Worm (Caenorhabditis elegans) whole organism, young adult: Measurements from ENCODE around the gene B0252.8.

ENCODE experiments used
- C06A6.2 ChIP-seq: fragments of 200-800 bp; sonication (Bioruptor generic); conservative IDR thresholded peaks from 2 replicates; pipeline ENCODE4 v1.3.6; 2022; ENCODE audit warnings: missing genetic modification characterization, missing compliant biosample characterization
- F22D6.2 ChIP-seq: sonication (generic microtip); optimal IDR thresholded peaks from 2 replicates; lab custom pipeline; 2016; ENCODE audit warnings: mild to moderate bottlenecking, missing genetic modification characterization, missing compliant biosample characterization
- F37B4.10 ChIP-seq: fragments of 200-800 bp; sonication (Bioruptor generic); IDR thresholded peaks from 2 replicates; pipeline ENCODE4 v1.3.6; 2022; ENCODE audit warnings: missing genetic modification characterization, missing compliant biosample characterization
- F49E8.2 ChIP-seq: sonication (generic microtip); optimal IDR thresholded peaks from 3 replicates; lab custom pipeline; 2017; ENCODE audit warnings: missing genetic modification characterization, mild to moderate bottlenecking, missing compliant biosample characterization, antibody characterized with exemption, moderate library complexity; ENCODE audit not compliant: insufficient read depth
- K12H6.12 ChIP-seq: fragments of 200-800 bp; sonication (Bioruptor generic); optimal IDR thresholded peaks from 2 replicates; lab custom pipeline; 2018; ENCODE audit warnings: mild to moderate bottlenecking, missing genetic modification characterization, missing compliant biosample characterization
- Y53G8AR.9 ChIP-seq: fragments of 200-800 bp; sonication (Bioruptor generic); conservative IDR thresholded peaks from 2 replicates; pipeline ENCODE4 v1.3.6; 2022; ENCODE audit warnings: missing genetic modification reagents, missing genetic modification characterization, missing compliant biosample characterization
- Y56A3A.18 ChIP-seq: fragments of 200-800 bp; sonication (Bioruptor generic); IDR thresholded peaks from 2 replicates; pipeline ENCODE4 v1.3.6; 2022; ENCODE audit warnings: missing genetic modification reagents, missing genetic modification characterization, missing compliant biosample characterization
- ama-1 ChIP-seq, 3 experiments: fragments of 150-350 bp in 1 of 3; sonication (generic microtip) in 2 of 3; optimal IDR thresholded peaks; 2 replicates each; lab custom pipeline; 2014 to 2018; ENCODE audit warnings: missing biosample characterization in 2 of 3, missing genetic modification characterization in 2 of 3, missing genetic modification reagents in 2 of 3
- athp-1 ChIP-seq: sonication (generic microtip); optimal IDR thresholded peaks from 2 replicates; lab custom pipeline; 2017; ENCODE audit warnings: mild to moderate bottlenecking, missing genetic modification characterization, missing compliant biosample characterization
- cebp-2 ChIP-seq: fragments of 200-800 bp; sonication (Bioruptor generic); IDR thresholded peaks from 2 replicates; pipeline ENCODE4 v1.3.6; 2022; ENCODE audit warnings: missing genetic modification characterization, missing compliant biosample characterization
- ceh-27 ChIP-seq: fragments of 200-800 bp; sonication (Bioruptor generic); optimal IDR thresholded peaks from 2 replicates; lab custom pipeline; 2018; ENCODE audit warnings: mild to moderate bottlenecking, missing genetic modification characterization, moderate library complexity, missing compliant biosample characterization
- ceh-40 ChIP-seq: fragments of 200-800 bp; sonication (Bioruptor generic); IDR thresholded peaks from 2 replicates; pipeline ENCODE4 v1.3.6; 2022; ENCODE audit warnings: missing genetic modification characterization, missing compliant biosample characterization
- chd-7 ChIP-seq: sonication (generic microtip); optimal IDR thresholded peaks from 2 replicates; lab custom pipeline; 2016; ENCODE audit warnings: mild to moderate bottlenecking, missing genetic modification characterization, moderate library complexity, missing compliant biosample characterization
- dpl-1 ChIP-seq: fragments of 150-350 bp; optimal IDR thresholded peaks from 2 replicates; lab custom pipeline; 2014; ENCODE audit warnings: missing biosample characterization, missing genetic modification reagents, missing genetic modification characterization
- efl-1 ChIP-seq: fragments of 150-350 bp; optimal IDR thresholded peaks from 2 replicates; lab custom pipeline; 2014; ENCODE audit warnings: missing biosample characterization, missing genetic modification reagents, missing genetic modification characterization
- egl-44 ChIP-seq: fragments of 200-800 bp; sonication (Bioruptor generic); IDR thresholded peaks from 2 replicates; pipeline ENCODE4 v1.3.6; 2022; ENCODE audit warnings: missing genetic modification reagents, missing genetic modification characterization, missing compliant biosample characterization
- ekl-4 ChIP-seq: fragments of 200-800 bp; sonication (Bioruptor generic); IDR thresholded peaks from 2 replicates; pipeline ENCODE4 v1.3.6; 2022; ENCODE audit warnings: missing genetic modification reagents, missing genetic modification characterization, missing compliant biosample characterization
- hmg-1.2 ChIP-seq: fragments of 200-800 bp; sonication (Bioruptor generic); IDR thresholded peaks from 2 replicates; pipeline ENCODE4 v1.3.6; 2022; ENCODE audit warnings: missing genetic modification reagents, missing genetic modification characterization, missing compliant biosample characterization
- hmg-20 ChIP-seq: fragments of 200-800 bp; sonication (Bioruptor generic); IDR thresholded peaks from 2 replicates; pipeline ENCODE4 v1.3.6; 2022; ENCODE audit warnings: missing genetic modification reagents, missing genetic modification characterization, missing compliant biosample characterization
- hrde-1 ChIP-seq: sonication (generic microtip); optimal IDR thresholded peaks from 2 replicates; lab custom pipeline; 2016; ENCODE audit warnings: missing genetic modification characterization, mild to moderate bottlenecking, missing compliant biosample characterization, moderate library complexity, missing genotype, missing genetic modification reagents, borderline replicate concordance
- lag-1 ChIP-seq: fragments of 200-800 bp; sonication (Bioruptor generic); IDR thresholded peaks from 2 replicates; pipeline ENCODE4 v1.3.6; 2022; ENCODE audit warnings: missing genetic modification reagents, missing genetic modification characterization, missing compliant biosample characterization
- lin-26 ChIP-seq: fragments of 200-800 bp; sonication (Bioruptor generic); IDR thresholded peaks from 2 replicates; pipeline ENCODE4 v1.3.6; 2022; ENCODE audit warnings: missing genetic modification reagents, missing genetic modification characterization, missing compliant biosample characterization
- lin-35 ChIP-seq, 3 experiments: fragments of 150-350 bp in 2 of 3; sonication (generic microtip) in 1 of 3; optimal IDR thresholded peaks; 2 replicates each; lab custom pipeline; 2014 to 2018; ENCODE audit warnings: missing biosample characterization in 3 of 3, missing genetic modification characterization in 3 of 3, missing genetic modification reagents in 3 of 3
- lin-40 ChIP-seq: sonication (generic microtip); optimal IDR thresholded peaks from 2 replicates; lab custom pipeline; 2016; ENCODE audit warnings: missing genetic modification characterization, mild to moderate bottlenecking, missing compliant biosample characterization, missing genotype, missing genetic modification reagents
- lin-54 ChIP-seq: fragments of 200-800 bp; sonication (Bioruptor generic); optimal IDR thresholded peaks from 2 replicates; lab custom pipeline; 2018; ENCODE audit warnings: mild to moderate bottlenecking, missing genetic modification characterization, missing compliant biosample characterization
- madf-10 ChIP-seq: sonication (generic microtip); optimal IDR thresholded peaks from 2 replicates; lab custom pipeline; 2016; ENCODE audit warnings: mild to moderate bottlenecking, missing genetic modification characterization, missing compliant biosample characterization
- madf-6 ChIP-seq: fragments of 200-800 bp; sonication (Bioruptor generic); IDR thresholded peaks from 2 replicates; pipeline ENCODE4 v1.3.6; 2022; ENCODE audit warnings: missing genetic modification reagents, missing genetic modification characterization, missing compliant biosample characterization
- mcd-1 ChIP-seq: fragments of 200-800 bp; sonication (Bioruptor generic); IDR thresholded peaks from 2 replicates; pipeline ENCODE4 v1.3.6; 2022; ENCODE audit warnings: missing genetic modification reagents, missing genetic modification characterization, missing compliant biosample characterization
- mel-28 ChIP-seq: sonication (generic microtip); optimal IDR thresholded peaks from 2 replicates; lab custom pipeline; 2016; ENCODE audit warnings: borderline replicate concordance, mild to moderate bottlenecking, missing genetic modification characterization, missing compliant biosample characterization
- mxl-1 ChIP-seq: sonication (generic microtip); optimal IDR thresholded peaks from 2 replicates; lab custom pipeline; 2016; ENCODE audit warnings: missing genetic modification characterization, missing compliant biosample characterization
- nhr-27 ChIP-seq: fragments of 200-800 bp; sonication (Bioruptor generic); optimal IDR thresholded peaks from 2 replicates; lab custom pipeline; 2018; ENCODE audit warnings: mild to moderate bottlenecking, missing genetic modification characterization, moderate library complexity, missing compliant biosample characterization
- nhr-90 ChIP-seq: sonication (generic microtip); optimal IDR thresholded peaks from 2 replicates; lab custom pipeline; 2016; ENCODE audit warnings: missing genotype, mild to moderate bottlenecking, missing genetic modification characterization, missing compliant biosample characterization
- pha-4 ChIP-seq: fragments of 150-350 bp; sonication (generic microtip); optimal IDR thresholded peaks from 2 replicates; lab custom pipeline; 2014; ENCODE audit warnings: missing biosample characterization, missing genetic modification reagents, missing genetic modification characterization
- rec-8 ChIP-seq, 2 experiments: sonication (generic microtip); optimal IDR thresholded peaks; 2 replicates each; lab custom pipeline; 2016; ENCODE audit warnings: mild to moderate bottlenecking in 2 of 2, missing genetic modification characterization in 2 of 2, missing genetic modification reagents in 2 of 2, missing genotype in 2 of 2, missing biosample characterization in 1 of 2, missing compliant biosample characterization in 1 of 2, moderate library complexity in 1 of 2
- repo-1 ChIP-seq: sonication (generic microtip); optimal IDR thresholded peaks from 2 replicates; lab custom pipeline; 2017; ENCODE audit warnings: mild to moderate bottlenecking, missing genetic modification characterization, missing compliant biosample characterization
- sea-2 ChIP-seq: fragments of 200-800 bp; sonication (Bioruptor generic); IDR thresholded peaks from 2 replicates; pipeline ENCODE4 v1.3.6; 2022; ENCODE audit warnings: missing genetic modification characterization, missing compliant biosample characterization
- snpc-1.1 ChIP-seq: sonication (generic microtip); optimal IDR thresholded peaks from 2 replicates; lab custom pipeline; 2017; ENCODE audit warnings: missing genetic modification characterization, mild to moderate bottlenecking, missing compliant biosample characterization, antibody characterized with exemption, moderate library complexity, missing genotype, missing genetic modification reagents; ENCODE audit not compliant: insufficient read depth
- snpc-1.3 ChIP-seq: sonication (generic microtip); optimal IDR thresholded peaks from 2 replicates; lab custom pipeline; 2017; ENCODE audit warnings: missing genetic modification characterization, mild to moderate bottlenecking, missing compliant biosample characterization, antibody characterized with exemption, moderate library complexity, missing genotype, missing genetic modification reagents; ENCODE audit not compliant: insufficient read depth
- somi-1 ChIP-seq: fragments of 200-800 bp; sonication (Bioruptor generic); optimal IDR thresholded peaks from 2 replicates; lab custom pipeline; 2018; ENCODE audit warnings: mild to moderate bottlenecking, missing genetic modification characterization, missing compliant biosample characterization
- tbx-9 ChIP-seq: sonication (generic microtip); optimal IDR thresholded peaks from 2 replicates; lab custom pipeline; 2016; ENCODE audit warnings: borderline replicate concordance, missing genetic modification characterization, inconsistent platforms, missing compliant biosample characterization
- tlf-1 ChIP-seq: fragments of 200-800 bp; sonication (Bioruptor generic); optimal IDR thresholded peaks from 2 replicates; lab custom pipeline; 2018; ENCODE audit warnings: mild to moderate bottlenecking, missing genetic modification characterization, missing compliant biosample characterization
- unc-62 ChIP-seq: fragments of 150-350 bp; optimal IDR thresholded peaks from 2 replicates; lab custom pipeline; 2014; ENCODE audit warnings: missing biosample characterization, missing genetic modification reagents, missing genetic modification characterization
- zfh-2 ChIP-seq: fragments of 200-800 bp; sonication (Bioruptor generic); conservative IDR thresholded peaks from 2 replicates; pipeline ENCODE4 v1.3.6; 2022; ENCODE audit warnings: missing genetic modification reagents, missing genetic modification characterization, missing compliant biosample characterization
- ztf-18 ChIP-seq: sonication (generic microtip); optimal IDR thresholded peaks from 2 replicates; lab custom pipeline; 2016; ENCODE audit warnings: missing genotype, mild to moderate bottlenecking, missing genetic modification characterization, missing compliant biosample characterization
- ztf-22 ChIP-seq: fragments of 200-800 bp; sonication (Bioruptor generic); optimal IDR thresholded peaks from 2 replicates; lab custom pipeline; 2018; ENCODE audit warnings: mild to moderate bottlenecking, missing genetic modification characterization, moderate library complexity, missing compliant biosample characterization
- ztf-25 ChIP-seq: fragments of 200-800 bp; sonication (Bioruptor generic); IDR thresholded peaks from 2 replicates; pipeline ENCODE4 v1.3.6; 2022; ENCODE audit warnings: missing genetic modification reagents, missing genetic modification characterization, missing compliant biosample characterization
- ztf-3 ChIP-seq: fragments of 200-800 bp; sonication (Bioruptor generic); optimal IDR thresholded peaks from 2 replicates; lab custom pipeline; 2018; ENCODE audit warnings: mild to moderate bottlenecking, missing genetic modification characterization, missing compliant biosample characterization

Gene B0252.8

DNA sequence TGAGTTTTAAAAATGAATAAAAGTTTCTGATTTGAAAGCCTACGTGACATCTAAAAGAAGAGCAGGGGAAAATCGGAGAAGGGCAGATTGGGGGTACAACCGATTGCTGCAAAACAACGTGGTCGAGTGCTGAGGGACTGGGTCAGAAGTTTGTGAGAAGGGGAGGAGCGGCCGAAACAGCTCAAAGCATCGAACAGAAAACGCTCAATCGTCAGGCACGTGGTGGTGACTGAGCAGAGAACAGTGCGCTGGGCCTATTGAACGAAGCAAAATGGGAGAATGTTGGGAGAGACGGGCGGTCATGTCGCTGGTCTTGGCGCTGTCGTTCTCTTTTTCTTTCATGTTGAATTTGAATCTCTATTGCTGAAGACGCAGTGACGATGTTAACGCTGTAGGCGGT is 24.8 kb upstream of the B0252.8 start:
- TF ChIP-seq pha-4 (no peak), dpl-1 (GFP tag; lab: Kevin White, UChicago) (no peak), F22D6.2 (tag; lab: Kevin White, UChicago) (peak; percentile 9), hrde-1 (tag; lab: Kevin White, UChicago) (peak; percentile 6), tlf-1 (peak; percentile 46), somi-1 (GFP tag; lab: Kevin White, UChicago) (peak; percentile 30), ceh-27 (GFP tag; lab: Kevin White, UChicago) (no peak), F49E8.2 (tag; lab: Kevin White, UChicago) (no peak), ama-1 (optimal IDR thresholded peaks at IDR 0.05; lab: Kevin White, UChicago) (peak; percentile 66), ama-1 (GFP tag; optimal IDR thresholded peaks at IDR 0.05; lab: Kevin White, UChicago) (no peak), ztf-3 (GFP tag; lab: Kevin White, UChicago) (peak; percentile 52), efl-1 (GFP tag; lab: Kevin White, UChicago) (no peak), tbx-9 (tag; lab: Kevin White, UChicago) (no peak), F37B4.10 (GFP tag; lab: Robert Waterston, UW) (0 out of 2 replicates have a peak, but pooled peaks have one; percentile 78), nhr-27 (tag; lab: Kevin White, UChicago) (no peak), nhr-90 (tag; lab: Kevin White, UChicago) (peak; percentile 63), K12H6.12 (tag; lab: Kevin White, UChicago) (peak; percentile 84), mcd-1 (GFP tag; lab: Robert Waterston, UW) (peak; percentile 35; the same call in 1 of the 2 replicates), lin-40 (tag; lab: Kevin White, UChicago) (no peak), ztf-18 (peak; percentile 9), hmg-20 (GFP tag; lab: Robert Waterston, UW) (0 out of 2 replicates have a peak, but pooled peaks have one; percentile 15), lin-26 (GFP tag; lab: Robert Waterston, UW) (peak; percentile 71), madf-10 (tag; lab: Kevin White, UChicago) (peak; percentile 39), ekl-4 (GFP tag; lab: Robert Waterston, UW) (no peak), snpc-1.3 (tag; lab: Kevin White, UChicago) (no peak), sea-2 (GFP tag; lab: Robert Waterston, UW) (no peak), chd-7 (tag; lab: Kevin White, UChicago) (peak; percentile 68), repo-1 (tag; lab: Kevin White, UChicago) (peak; percentile 5), zfh-2 (GFP tag; lab: Robert Waterston, UW) (peak; percentile 91), cebp-2 (GFP tag; lab: Robert Waterston, UW) (no peak), snpc-1.1 (tag; lab: Kevin White, UChicago) (no peak), unc-62 (GFP tag; lab: Kevin White, UChicago) (no peak), lin-35 (GFP tag; optimal IDR thresholded peaks at IDR 0.05; lab: Kevin White, UChicago) (peak in 1 of 3 experiments; percentile 49), madf-6 (GFP tag; lab: Robert Waterston, UW) (0 out of 2 replicates have a peak, but pooled peaks have one; percentile 39), ztf-25 (GFP tag; lab: Robert Waterston, UW) (no peak), C06A6.2 (GFP tag; lab: Robert Waterston, UW) (peak; percentile 48), athp-1 (tag; lab: Kevin White, UChicago) (peak; percentile 13), mel-28 (tag; lab: Kevin White, UChicago) (no peak), Y53G8AR.9 (peak; percentile 63; the same call in 1 of the 2 replicates), hmg-1.2 (GFP tag; lab: Robert Waterston, UW) (peak; percentile 42), ztf-22 (GFP tag; lab: Kevin White, UChicago) (no peak), lag-1 (no peak), mxl-1 (tag; lab: Kevin White, UChicago) (peak; percentile 1), lin-54 (GFP tag; lab: Kevin White, UChicago) (peak; percentile 35), ceh-40 (GFP tag; lab: Robert Waterston, UW) (no peak), Y56A3A.18 (peak; percentile 67; the same call in 1 of the 2 replicates), egl-44 (GFP tag; lab: Robert Waterston, UW) (peak; percentile 80), rec-8 (tag; optimal IDR thresholded peaks at IDR 0.05; lab: Kevin White, UChicago) (no peak)
